Fruit fly (Drosophila melanogaster): ENCODE results near the gene CRMP.
A peak's percentile ranks its signal among the peaks of the same experiment; 100 is the strongest.

The CRMP gene

dm6 chr3R:5565623-5566022, 5.3 kb upstream of the CRMP start (continued):
- TF ChIP-seq CG16863 (GFP tag; optimal IDR thresholded peaks at IDR 0.05) (peak; percentile 75), pb (GFP tag; optimal IDR thresholded peaks at IDR 0.05) (peak; percentile 41), Bgb (GFP tag; IDR thresholded peaks at IDR 0.05; ENCODE audit: partially characterized antibody) (no peak), dysf (GFP tag; IDR thresholded peaks at IDR 0.05) (peak; percentile 91), CG17359 (tag; optimal IDR thresholded peaks at IDR 0.05) (peak; percentile 90), gsb-n (tag; optimal IDR thresholded peaks at IDR 0.05) (no peak), lab (GFP tag; optimal IDR thresholded peaks at IDR 0.05) (peak; percentile 93), Ada2b (GFP tag; IDR thresholded peaks at IDR 0.05) (peak; percentile 91), prd (optimal IDR thresholded peaks at IDR 0.05) (no peak), prd (GFP tag; IDR thresholded peaks at IDR 0.05) (peak; percentile 90), CG7987 (GFP tag; optimal IDR thresholded peaks at IDR 0.05) (peak; percentile 64), gem (tag; optimal IDR thresholded peaks at IDR 0.05) (no peak), CG3163 (GFP tag; optimal IDR thresholded peaks at IDR 0.05) (peak; percentile 44), CG6791 (GFP tag; IDR thresholded peaks at IDR 0.05; ENCODE audit: partially characterized antibody) (no peak), CG10366 (GFP tag; IDR thresholded peaks at IDR 0.05) (peak; percentile 87), CG18599 (GFP tag; optimal IDR thresholded peaks at IDR 0.05) (peak; percentile 91), CG17186 (GFP tag; optimal IDR thresholded peaks at IDR 0.05) (no peak), CG5953 (GFP tag; IDR thresholded peaks at IDR 0.05) (peak; percentile 86), sna (GFP tag; IDR thresholded peaks at IDR 0.05; ENCODE audit: partially characterized antibody) (no peak), btn (GFP tag; optimal IDR thresholded peaks at IDR 0.05) (peak; percentile 43), ab (GFP tag; optimal IDR thresholded peaks at IDR 0.05) (no peak), pan (optimal IDR thresholded peaks at IDR 0.05) (no peak), pan (GFP tag; optimal IDR thresholded peaks at IDR 0.05 in 1 of 2, IDR thresholded peaks at IDR 0.05 in 1 of 2) (peak in 1 of 2 experiments; percentile 94), Dll (GFP tag; IDR thresholded peaks at IDR 0.05; ENCODE audit: partially characterized antibody) (no peak), gcm (GFP tag; optimal IDR thresholded peaks at IDR 0.05) (peak; percentile 56), otp (GFP tag; IDR thresholded peaks at IDR 0.05) (peak; percentile 85), dati (GFP tag; IDR thresholded peaks at IDR 0.05) (peak; percentile 82), toy (GFP tag; IDR thresholded peaks at IDR 0.05) (0 out of 2 replicates have a peak, but pooled peaks have one; percentile 49), sc (optimal IDR thresholded peaks at IDR 0.05) (no peak), sc (GFP tag; optimal IDR thresholded peaks at IDR 0.05) (peak; percentile 74), CG14667 (GFP tag; IDR thresholded peaks at IDR 0.05) (peak; percentile 81), dpn (GFP tag; optimal IDR thresholded peaks at IDR 0.05) (peak; percentile 57 to 74), pnt (GFP tag; optimal IDR thresholded peaks at IDR 0.05) (peak; percentile 73), CrebB (tag; optimal IDR thresholded peaks at IDR 0.05) (peak; percentile 53), lilli (GFP tag; optimal IDR thresholded peaks at IDR 0.05) (peak; percentile 82), Ptx1 (GFP tag; IDR thresholded peaks at IDR 0.05) (peak; percentile 86), CG18619 (GFP tag; optimal IDR thresholded peaks at IDR 0.05) (peak; percentile 61), sim (GFP tag; IDR thresholded peaks at IDR 0.05) (peak; percentile 72), br (optimal IDR thresholded peaks at IDR 0.05) (no peak), gsb (GFP tag; IDR thresholded peaks at IDR 0.05) (peak; percentile 59), tna (GFP tag; IDR thresholded peaks at IDR 0.05; ENCODE audit: partially characterized antibody) (no peak), CG13775 (GFP tag; optimal IDR thresholded peaks at IDR 0.05) (peak; percentile 71), BEAF-32 (GFP tag; optimal IDR thresholded peaks at IDR 0.05) (no peak), z (GFP tag; IDR thresholded peaks at IDR 0.05) (no peak; the same call in 2 of the 3 replicates), hth (optimal IDR thresholded peaks at IDR 0.05) (no peak), pzg (GFP tag; optimal IDR thresholded peaks at IDR 0.05) (peak; percentile 4), jigr1 (GFP tag; IDR thresholded peaks at IDR 0.05) (no peak), CG1832 (GFP tag; optimal IDR thresholded peaks at IDR 0.05) (no peak), fru (optimal IDR thresholded peaks at IDR 0.05) (no peak), abd-A (tag; optimal IDR thresholded peaks at IDR 0.05) (no peak), crol (GFP tag; IDR thresholded peaks at IDR 0.05) (peak; percentile 39; the same call in 1 of the 2 replicates), Neu2 (GFP tag; optimal IDR thresholded peaks at IDR 0.05; ENCODE audit: borderline replicate concordance) (no peak), Gug (GFP tag; IDR thresholded peaks at IDR 0.05) (peak; percentile 80)
